Worm (Caenorhabditis elegans) whole organism, L4/young adult: ENCODE measurements around the gene lact-3.

Experiments
- W03F9.2 ChIP-seq: fragments of 150-350 bp; optimal IDR thresholded peaks from 2 replicates; lab custom pipeline; 2014; ENCODE audit warnings: missing biosample characterization, missing genetic modification characterization
- dao-5 ChIP-seq: sonication (generic microtip); optimal IDR thresholded peaks from 2 replicates; lab custom pipeline; 2016; ENCODE audit warnings: missing genotype, missing genetic modification characterization, moderate library complexity, missing compliant biosample characterization
- him-1 ChIP-seq: sonication (generic microtip); optimal IDR thresholded peaks from 2 replicates; lab custom pipeline; 2016; ENCODE audit warnings: missing genotype, missing genetic modification reagents, missing genetic modification characterization, missing compliant biosample characterization

- TF ChIP-seq W03F9.2 (tag; lab: Kevin White, UChicago) (no peak), dao-5 (tag; lab: Kevin White, UChicago) (no peak), him-1 (no peak)
Observed at ce11 chrII:10680130-10680529, 22.6 kb upstream of the lact-3 start.
